Worm (Caenorhabditis elegans): ENCODE measurements around the gene srh-243.

DNA sequence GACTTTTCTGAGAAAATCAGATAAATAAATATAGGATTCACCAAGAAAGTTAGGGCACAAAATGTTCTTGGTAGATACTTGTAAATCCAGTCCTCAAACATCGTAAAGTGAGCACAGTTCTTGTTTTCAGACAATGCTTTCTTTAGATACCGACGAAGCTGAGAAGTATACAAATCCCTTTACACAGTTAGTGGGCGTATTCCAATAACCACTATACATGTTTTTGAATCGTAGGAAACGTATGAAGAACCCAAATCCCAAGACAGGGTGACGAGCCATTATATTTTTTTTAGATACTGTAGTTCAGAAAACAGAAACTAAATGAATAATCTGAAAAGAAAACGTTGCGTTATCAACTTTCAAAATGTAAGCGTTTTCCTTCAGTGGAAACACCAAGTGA lies 24.5 kb upstream of the srh-243 start, which contains the start of gene srj-44:
- TF ChIP-seq snpc-4 (tag; optimal IDR thresholded peaks at IDR 0.05) (no peak), aly-2 (tag; optimal IDR thresholded peaks at IDR 0.05) (no peak), tag-97 (GFP tag; IDR thresholded peaks at IDR 0.05) (no peak), daf-8 (GFP tag; IDR thresholded peaks at IDR 0.05) (no peak), ceh-82 (tag; optimal IDR thresholded peaks at IDR 0.05) (no peak), unc-39 (tag; optimal IDR thresholded peaks at IDR 0.05) (no peak), lin-13 (GFP tag; optimal IDR thresholded peaks at IDR 0.05) (no peak)

Measured in whole organism, L4 larva.